Worm (Caenorhabditis elegans) whole organism, L4/young adult: Measurements from ENCODE around the gene osta-2.

Experiments used
- W03F9.2 ChIP-seq: fragments of 150-350 bp; optimal IDR thresholded peaks from 2 replicates; lab custom pipeline; 2014; ENCODE audit warnings: missing biosample characterization, missing genetic modification characterization
- dao-5 ChIP-seq: sonication (generic microtip); optimal IDR thresholded peaks from 2 replicates; lab custom pipeline; 2016; ENCODE audit warnings: missing genotype, missing genetic modification characterization, moderate library complexity, missing compliant biosample characterization
- him-1 ChIP-seq: sonication (generic microtip); optimal IDR thresholded peaks from 2 replicates; lab custom pipeline; 2016; ENCODE audit warnings: missing genotype, missing genetic modification reagents, missing genetic modification characterization, missing compliant biosample characterization

ce11 chrII:5691216-5691771, 16.2 kb upstream of the osta-2 start, which contains the start of the genes ndub-5 and eif-2D:
- no peak for TF ChIP-seq him-1 (tag; lab: Kevin White, UChicago)
- no peak for TF ChIP-seq W03F9.2 (tag; lab: Kevin White, UChicago)
- TF ChIP-seq dao-5 (tag; lab: Kevin White, UChicago), result no peak
